Fruit fly (Drosophila melanogaster): ENCODE data around the gene CG13949.

DNA sequence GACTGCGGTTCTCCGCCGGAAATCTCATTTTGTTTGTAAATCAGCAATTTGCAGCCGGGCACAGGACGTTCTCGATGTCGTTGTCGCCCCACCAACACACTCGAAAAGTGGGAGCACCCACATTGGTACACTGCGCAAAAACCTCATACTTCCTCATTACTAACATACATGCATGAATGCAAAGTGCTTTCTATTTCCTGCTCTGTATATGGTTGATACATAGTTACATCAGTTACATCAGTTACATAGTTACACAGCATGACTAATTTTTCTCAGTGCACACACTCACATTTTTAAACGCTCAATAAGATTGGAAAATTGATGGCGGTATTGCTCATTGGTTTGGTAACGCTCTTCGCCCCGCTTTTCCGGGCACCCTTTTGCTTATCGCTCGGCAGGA is 42.0 kb downstream of the CG13949 start:
- TF ChIP-seq ovo (GFP tag; optimal IDR thresholded peaks at IDR 0.05) (no peak), bab1 (GFP tag; optimal IDR thresholded peaks at IDR 0.05) (no peak), toe (GFP tag; optimal IDR thresholded peaks at IDR 0.05) (no peak), Crg-1 (GFP tag; optimal IDR thresholded peaks at IDR 0.05) (no peak), tj (GFP tag; optimal IDR thresholded peaks at IDR 0.05) (no peak), CG7101 (tag; optimal IDR thresholded peaks at IDR 0.05) (no peak), CG5204 (GFP tag; optimal IDR thresholded peaks at IDR 0.05) (no peak), CG12768 (GFP tag; optimal IDR thresholded peaks at IDR 0.05) (no peak)
